Worm (Caenorhabditis elegans) whole organism, young adult: ENCODE results near the gene wbp-11.

Source experiments
- C17E4.6 ChIP-seq: fragments of 200-800 bp; sonication (Bioruptor generic); IDR thresholded peaks from 2 replicates; pipeline ENCODE4 v1.3.6; 2022; ENCODE audit warnings: missing genetic modification reagents, missing genetic modification characterization, missing compliant biosample characterization
- F22D6.2 ChIP-seq: sonication (generic microtip); optimal IDR thresholded peaks from 2 replicates; lab custom pipeline; 2016; ENCODE audit warnings: mild to moderate bottlenecking, missing genetic modification characterization, missing compliant biosample characterization
- F37B4.10 ChIP-seq: fragments of 200-800 bp; sonication (Bioruptor generic); IDR thresholded peaks from 2 replicates; pipeline ENCODE4 v1.3.6; 2022; ENCODE audit warnings: missing genetic modification characterization, missing compliant biosample characterization
- F52B5.7 ChIP-seq: sonication (generic microtip); optimal IDR thresholded peaks from 2 replicates; lab custom pipeline; 2016; ENCODE audit warnings: mild to moderate bottlenecking, missing genetic modification characterization, missing compliant biosample characterization
- K11D2.4 ChIP-seq: fragments of 200-800 bp; sonication (Bioruptor generic); IDR thresholded peaks from 2 replicates; pipeline ENCODE4 v1.3.6; 2022; ENCODE audit warnings: missing genetic modification reagents, missing genetic modification characterization, missing compliant biosample characterization
- K12H6.12 ChIP-seq: fragments of 200-800 bp; sonication (Bioruptor generic); optimal IDR thresholded peaks from 2 replicates; lab custom pipeline; 2018; ENCODE audit warnings: mild to moderate bottlenecking, missing genetic modification characterization, missing compliant biosample characterization
- Y53G8AR.9 ChIP-seq: fragments of 200-800 bp; sonication (Bioruptor generic); conservative IDR thresholded peaks from 2 replicates; pipeline ENCODE4 v1.3.6; 2022; ENCODE audit warnings: missing genetic modification reagents, missing genetic modification characterization, missing compliant biosample characterization
- Y79H2A.3 ChIP-seq: fragments of 200-800 bp; sonication (Bioruptor generic); conservative IDR thresholded peaks from 2 replicates; pipeline ENCODE4 v1.3.6; 2022; ENCODE audit warnings: missing genetic modification reagents, missing genetic modification characterization, missing compliant biosample characterization
- akir-1 ChIP-seq: fragments of 200-800 bp; sonication (Bioruptor generic); optimal IDR thresholded peaks from 2 replicates; lab custom pipeline; 2018; ENCODE audit warnings: mild to moderate bottlenecking, missing genetic modification characterization, moderate library complexity, missing compliant biosample characterization
- ama-1 ChIP-seq, 3 experiments: fragments of 150-350 bp in 1 of 3; sonication (generic microtip) in 2 of 3; optimal IDR thresholded peaks; 2 replicates each; lab custom pipeline; 2014 to 2018; ENCODE audit warnings: missing biosample characterization in 2 of 3, missing genetic modification characterization in 2 of 3, missing genetic modification reagents in 2 of 3
- attf-3 ChIP-seq: fragments of 200-800 bp; sonication (Bioruptor generic); conservative IDR thresholded peaks from 2 replicates; pipeline ENCODE4 v1.3.6; 2022; ENCODE audit warnings: missing genetic modification reagents, missing genetic modification characterization, missing compliant biosample characterization
- attf-5 ChIP-seq: fragments of 200-800 bp; sonication (Bioruptor generic); optimal IDR thresholded peaks from 2 replicates; lab custom pipeline; 2018; ENCODE audit warnings: mild to moderate bottlenecking, missing genetic modification characterization, missing compliant biosample characterization
- attf-6 ChIP-seq: fragments of 200-800 bp; sonication (Bioruptor generic); IDR thresholded peaks from 2 replicates; pipeline ENCODE4 v1.3.6; 2022; ENCODE audit warnings: missing genetic modification reagents, missing genetic modification characterization, missing compliant biosample characterization
- bed-1 ChIP-seq: fragments of 200-800 bp; sonication (Bioruptor generic); IDR thresholded peaks from 2 replicates; pipeline ENCODE4 v1.3.6; 2022; ENCODE audit warnings: missing genetic modification reagents, missing genetic modification characterization, missing compliant biosample characterization
- ceh-79 ChIP-seq: sonication (generic microtip); optimal IDR thresholded peaks from 2 replicates; lab custom pipeline; 2017; ENCODE audit warnings: mild to moderate bottlenecking, missing genetic modification characterization, missing compliant biosample characterization
- dpff-1 ChIP-seq: sonication (generic microtip); optimal IDR thresholded peaks from 2 replicates; lab custom pipeline; 2017; ENCODE audit warnings: mild to moderate bottlenecking, missing genetic modification characterization, missing compliant biosample characterization
- egl-18 ChIP-seq: fragments of 200-800 bp; sonication (Bioruptor generic); IDR thresholded peaks from 2 replicates; pipeline ENCODE4 v1.3.6; 2022; ENCODE audit warnings: missing genetic modification reagents, missing genetic modification characterization, missing compliant biosample characterization
- ets-4 ChIP-seq: fragments of 200-800 bp; sonication (Bioruptor generic); optimal IDR thresholded peaks from 2 replicates; lab custom pipeline; 2018; ENCODE audit warnings: mild to moderate bottlenecking, missing genetic modification characterization, missing compliant biosample characterization
- gei-17 ChIP-seq: fragments of 200-800 bp; sonication (Bioruptor generic); optimal IDR thresholded peaks from 2 replicates; lab custom pipeline; 2018; ENCODE audit warnings: mild to moderate bottlenecking, missing genetic modification characterization, missing compliant biosample characterization
- let-526 ChIP-seq: fragments of 200-800 bp; sonication (Bioruptor generic); IDR thresholded peaks from 2 replicates; pipeline ENCODE4 v1.3.6; 2022; ENCODE audit warnings: missing genetic modification reagents, missing genetic modification characterization, missing compliant biosample characterization
- lin-26 ChIP-seq: fragments of 200-800 bp; sonication (Bioruptor generic); IDR thresholded peaks from 2 replicates; pipeline ENCODE4 v1.3.6; 2022; ENCODE audit warnings: missing genetic modification reagents, missing genetic modification characterization, missing compliant biosample characterization
- lin-35 ChIP-seq, 3 experiments: fragments of 150-350 bp in 2 of 3; sonication (generic microtip) in 1 of 3; optimal IDR thresholded peaks; 2 replicates each; lab custom pipeline; 2014 to 2018; ENCODE audit warnings: missing biosample characterization in 3 of 3, missing genetic modification characterization in 3 of 3, missing genetic modification reagents in 3 of 3
- lir-1 ChIP-seq: fragments of 200-800 bp; sonication (Bioruptor generic); conservative IDR thresholded peaks from 2 replicates; pipeline ENCODE4 v1.3.6; 2022; ENCODE audit warnings: missing genetic modification reagents, missing genetic modification characterization, missing compliant biosample characterization
- lsl-1 ChIP-seq: fragments of 200-800 bp; sonication (Bioruptor generic); optimal IDR thresholded peaks from 2 replicates; lab custom pipeline; 2018; ENCODE audit warnings: mild to moderate bottlenecking, missing genetic modification characterization, moderate library complexity, missing compliant biosample characterization
- madf-6 ChIP-seq: fragments of 200-800 bp; sonication (Bioruptor generic); IDR thresholded peaks from 2 replicates; pipeline ENCODE4 v1.3.6; 2022; ENCODE audit warnings: missing genetic modification reagents, missing genetic modification characterization, missing compliant biosample characterization
- mel-28 ChIP-seq: sonication (generic microtip); optimal IDR thresholded peaks from 2 replicates; lab custom pipeline; 2016; ENCODE audit warnings: borderline replicate concordance, mild to moderate bottlenecking, missing genetic modification characterization, missing compliant biosample characterization
- mxl-1 ChIP-seq: sonication (generic microtip); optimal IDR thresholded peaks from 2 replicates; lab custom pipeline; 2016; ENCODE audit warnings: missing genetic modification characterization, missing compliant biosample characterization
- nhr-120 ChIP-seq: fragments of 200-800 bp; sonication (Bioruptor generic); IDR thresholded peaks from 2 replicates; pipeline ENCODE4 v1.3.6; 2022; ENCODE audit warnings: missing genetic modification characterization, missing compliant biosample characterization
- nhr-179 ChIP-seq: sonication (generic microtip); optimal IDR thresholded peaks from 2 replicates; lab custom pipeline; 2016; ENCODE audit warnings: mild to moderate bottlenecking, missing genetic modification characterization, missing compliant biosample characterization
- nhr-80 ChIP-seq: sonication (generic microtip); optimal IDR thresholded peaks from 2 replicates; lab custom pipeline; 2016; ENCODE audit warnings: missing genetic modification characterization, missing compliant biosample characterization
- pbrm-1 ChIP-seq: fragments of 200-800 bp; sonication (Bioruptor generic); IDR thresholded peaks from 2 replicates; pipeline ENCODE4 v1.3.6; 2022; ENCODE audit warnings: missing genetic modification reagents, missing genetic modification characterization, missing compliant biosample characterization
- snpc-1.1 ChIP-seq: sonication (generic microtip); optimal IDR thresholded peaks from 2 replicates; lab custom pipeline; 2017; ENCODE audit warnings: missing genetic modification characterization, mild to moderate bottlenecking, missing compliant biosample characterization, antibody characterized with exemption, moderate library complexity, missing genotype, missing genetic modification reagents; ENCODE audit not compliant: insufficient read depth
- snpc-4 ChIP-seq, 5 experiments: fragments of 150-350 bp in 1 of 5; sonication (generic microtip) in 4 of 5; optimal IDR thresholded peaks; 2 replicates each; lab custom pipeline; 2014 to 2018; ENCODE audit warnings: missing genetic modification characterization in 5 of 5, missing biosample characterization in 3 of 5, antibody characterized with exemption in 2 of 5, mild to moderate bottlenecking in 2 of 5, missing compliant biosample characterization in 2 of 5, missing genotype in 2 of 5, moderate library complexity in 2 of 5, missing genetic modification reagents in 1 of 5
- tbp1 ChIP-seq: fragments of 200-800 bp; sonication (Bioruptor generic); optimal IDR thresholded peaks from 2 replicates; lab custom pipeline; 2018; ENCODE audit warnings: mild to moderate bottlenecking, missing genetic modification characterization, missing compliant biosample characterization
- unc-62 ChIP-seq: fragments of 150-350 bp; optimal IDR thresholded peaks from 2 replicates; lab custom pipeline; 2014; ENCODE audit warnings: missing biosample characterization, missing genetic modification reagents, missing genetic modification characterization
- zfh-2 ChIP-seq: fragments of 200-800 bp; sonication (Bioruptor generic); conservative IDR thresholded peaks from 2 replicates; pipeline ENCODE4 v1.3.6; 2022; ENCODE audit warnings: missing genetic modification reagents, missing genetic modification characterization, missing compliant biosample characterization
- ztf-25 ChIP-seq: fragments of 200-800 bp; sonication (Bioruptor generic); IDR thresholded peaks from 2 replicates; pipeline ENCODE4 v1.3.6; 2022; ENCODE audit warnings: missing genetic modification reagents, missing genetic modification characterization, missing compliant biosample characterization

Gene wbp-11

ce11 chrII:10134285-10134995, 38.3 kb upstream of the wbp-11 start, which contains the start of gene F27E5.9:
F27E5.9 (plus strand) TSS chrII:10134945.
- TF ChIP-seq nhr-80 (tag; lab: Kevin White, UChicago) (peak; percentile 87), C17E4.6 (GFP tag; lab: Robert Waterston, UW) (no peak), madf-6 (no peak), ama-1 (optimal IDR thresholded peaks at IDR 0.05; lab: Kevin White, UChicago) (no peak), ama-1 (GFP tag; optimal IDR thresholded peaks at IDR 0.05; lab: Kevin White, UChicago) (no peak), tbp1 (no peak)

ce11 chrII:10136771-10137170, 36.0 kb upstream of the wbp-11 start:
- TF ChIP-seq attf-6 (GFP tag; lab: Robert Waterston, UW): no peak

ce11 chrII:10137358-10137757, 35.4 kb upstream of the wbp-11 start, which contains the start of gene phg-1:
phg-1 (plus strand) TSS chrII:10137658.
- TF ChIP-seq attf-5 (no peak), lin-35 (GFP tag; optimal IDR thresholded peaks at IDR 0.05; lab: Kevin White, UChicago) (no peak), akir-1 (no peak), mxl-1 (tag; lab: Kevin White, UChicago) (no peak), lir-1 (no peak)

ce11 chrII:10139177-10139640, 33.5 kb upstream of the wbp-11 start, which contains the start of gene asah-2:
asah-2 (plus strand) TSS chrII:10139590.
- TF ChIP-seq F37B4.10 (GFP tag; lab: Robert Waterston, UW): no peak
- no peak for TF ChIP-seq dpff-1 (tag; lab: Kevin White, UChicago)
- TF ChIP-seq bed-1 (GFP tag; lab: Robert Waterston, UW): no peak
- no peak for TF ChIP-seq Y79H2A.3 (GFP tag; lab: Robert Waterston, UW)
- peak; percentile 68 for TF ChIP-seq nhr-80 (tag; lab: Kevin White, UChicago)
- TF ChIP-seq F52B5.7 (tag; lab: Kevin White, UChicago): no peak
- TF ChIP-seq snpc-4 (GFP tag; optimal IDR thresholded peaks at IDR 0.05; lab: Kevin White, UChicago): no peak
- no peak for TF ChIP-seq snpc-4 (tag; optimal IDR thresholded peaks at IDR 0.05; lab: Kevin White, UChicago)
- TF ChIP-seq ceh-79: no peak

- TF ChIP-seq pbrm-1 (GFP tag; lab: Robert Waterston, UW) (no peak), K11D2.4 (GFP tag; lab: Robert Waterston, UW) (no peak), F22D6.2 (tag; lab: Kevin White, UChicago) (no peak), ztf-25 (GFP tag; lab: Robert Waterston, UW) (no peak), zfh-2 (GFP tag; lab: Robert Waterston, UW) (no peak), nhr-179 (no peak), lin-26 (GFP tag; lab: Robert Waterston, UW) (no peak), snpc-1.1 (tag; lab: Kevin White, UChicago) (no peak)
Observed at ce11 chrII:10144092-10144491, 28.6 kb upstream of the wbp-11 start, which contains the start of gene F27E5.3. F27E5.3 (minus strand) TSS chrII:10144192.

ce11 chrII:10146488-10146887, 26.2 kb upstream of the wbp-11 start, which contains the start of gene pax-3:
pax-3 (plus strand) TSS chrII:10146570.
- no peak for TF ChIP-seq F37B4.10 (GFP tag; lab: Robert Waterston, UW)
- peak; percentile 23 for TF ChIP-seq ets-4
- TF ChIP-seq attf-3 (GFP tag; lab: Robert Waterston, UW): no peak
- TF ChIP-seq egl-18: no peak
- no peak for TF ChIP-seq Y53G8AR.9 (GFP tag; lab: Robert Waterston, UW)
- no peak for TF ChIP-seq nhr-120 (GFP tag; lab: Robert Waterston, UW)
- TF ChIP-seq zfh-2 (GFP tag; lab: Robert Waterston, UW): 0 out of 2 replicates have a peak, but pooled peaks have one; percentile 31
- no peak for TF ChIP-seq mel-28 (tag; lab: Kevin White, UChicago)
- no peak for TF ChIP-seq unc-62 (GFP tag; lab: Kevin White, UChicago)
- TF ChIP-seq let-526 (GFP tag; lab: Robert Waterston, UW): no peak
- TF ChIP-seq K12H6.12 (tag; lab: Kevin White, UChicago): no peak
- TF ChIP-seq gei-17: no peak
- no peak for TF ChIP-seq lsl-1 (GFP tag; lab: Kevin White, UChicago)
